Fruit fly (Drosophila melanogaster) whole organism, pupa: ENCODE results near the gene CG31955.

ENCODE experiments used
- CG10348 ChIP-seq: fragments of 200-800 bp; sonication (Bioruptor generic); IDR thresholded peaks from 2 replicates; pipeline ENCODE4 v1.3.6; 2022; ENCODE audit warnings: missing biosample characterization, missing genetic modification characterization
- CG12605 ChIP-seq: fragments of 200-800 bp; sonication (Bioruptor generic); IDR thresholded peaks from 2 replicates; pipeline ENCODE4 v1.3.6; 2022; ENCODE audit warnings: missing biosample characterization, missing genetic modification characterization
- CG13204 ChIP-seq: fragments of 200-800 bp; sonication (Bioruptor generic); optimal IDR thresholded peaks from 2 replicates; lab custom pipeline; 2018; ENCODE audit warnings: missing biosample characterization, mild to moderate bottlenecking, missing genetic modification characterization, moderate library complexity
- CG14655 ChIP-seq: fragments of 200-800 bp; sonication (Bioruptor generic); optimal IDR thresholded peaks from 3 replicates; lab custom pipeline; 2017; ENCODE audit warnings: mild to moderate bottlenecking, missing biosample characterization, missing genetic modification reagents, missing genetic modification characterization
- CG15710 ChIP-seq: fragments of 200-800 bp; sonication (Bioruptor generic); optimal IDR thresholded peaks from 2 replicates; lab custom pipeline; 2018; ENCODE audit warnings: missing biosample characterization, mild to moderate bottlenecking, missing genetic modification characterization, moderate library complexity
- CG17806 ChIP-seq: fragments of 200-800 bp; sonication (Bioruptor generic); optimal IDR thresholded peaks from 2 replicates; lab custom pipeline; 2018; ENCODE audit warnings: missing biosample characterization, mild to moderate bottlenecking, missing genetic modification characterization, moderate library complexity
- CG32121 ChIP-seq: fragments of 200-800 bp; sonication (Bioruptor generic); IDR thresholded peaks from 2 replicates; pipeline ENCODE4 v1.3.6; 2022; ENCODE audit warnings: missing biosample characterization, missing genetic modification characterization
- CG34367 ChIP-seq: fragments of 200-800 bp; sonication (Bioruptor generic); optimal IDR thresholded peaks from 2 replicates; lab custom pipeline; 2018; ENCODE audit warnings: missing biosample characterization, mild to moderate bottlenecking, missing genetic modification characterization
- CG4496 ChIP-seq: fragments of 200-800 bp; sonication (Bioruptor generic); IDR thresholded peaks from 3 replicates; pipeline ENCODE4 v1.3.6; 2022; ENCODE audit warnings: missing biosample characterization, missing genetic modification characterization
- CG8159 ChIP-seq: fragments of 200-800 bp; sonication (Bioruptor generic); optimal IDR thresholded peaks from 3 replicates; lab custom pipeline; 2018; ENCODE audit warnings: missing biosample characterization, mild to moderate bottlenecking, missing genetic modification characterization, moderate library complexity
- CG8301 ChIP-seq: fragments of 200-800 bp; sonication (Bioruptor generic); optimal IDR thresholded peaks from 2 replicates; lab custom pipeline; 2018; ENCODE audit warnings: missing biosample characterization, mild to moderate bottlenecking, missing genetic modification characterization
- CG9948 ChIP-seq: fragments of 200-800 bp; sonication (Bioruptor generic); optimal IDR thresholded peaks from 2 replicates; lab custom pipeline; 2018; ENCODE audit warnings: missing biosample characterization, mild to moderate bottlenecking, missing genetic modification characterization, moderate library complexity
- D1 ChIP-seq: fragments of 200-800 bp; sonication (Bioruptor generic); optimal IDR thresholded peaks from 2 replicates; lab custom pipeline; 2018; ENCODE audit warnings: missing biosample characterization, mild to moderate bottlenecking, missing genetic modification characterization, moderate library complexity
- EcR ChIP-seq: fragments of 200-800 bp; sonication (Bioruptor generic); optimal IDR thresholded peaks from 3 replicates; lab custom pipeline; 2019; ENCODE audit warnings: missing biosample characterization, missing genetic modification characterization, mild to moderate bottlenecking, moderate library complexity, missing genetic modification reagents
- Ets98B ChIP-seq: fragments of 200-800 bp; sonication (Bioruptor generic); IDR thresholded peaks from 2 replicates; pipeline ENCODE4 v1.3.6; 2022; ENCODE audit warnings: missing biosample characterization, missing genetic modification characterization
- Pif1A ChIP-seq: fragments of 200-800 bp; sonication (Bioruptor generic); optimal IDR thresholded peaks from 3 replicates; lab custom pipeline; 2016; ENCODE audit warnings: missing biosample characterization, missing genetic modification characterization
- Pif1B ChIP-seq: fragments of 200-800 bp; sonication (Bioruptor generic); optimal IDR thresholded peaks from 3 replicates; lab custom pipeline; 2016; ENCODE audit warnings: missing biosample characterization, missing genetic modification characterization
- Snoo ChIP-seq: fragments of 200-800 bp; sonication (Bioruptor generic); optimal IDR thresholded peaks from 3 replicates; lab custom pipeline; 2017; ENCODE audit warnings: missing biosample characterization, mild to moderate bottlenecking, missing genetic modification characterization, inconsistent platforms
- fd96Ca ChIP-seq: fragments of 200-800 bp; sonication (Bioruptor generic); IDR thresholded peaks from 3 replicates; pipeline ENCODE4 v1.3.6; 2022; ENCODE audit warnings: missing biosample characterization, missing genetic modification characterization
- gl ChIP-seq: fragments of 200-800 bp; sonication (Bioruptor generic); optimal IDR thresholded peaks from 2 replicates; lab custom pipeline; 2018; ENCODE audit warnings: missing biosample characterization, mild to moderate bottlenecking, missing genetic modification characterization
- rn ChIP-seq: fragments of 200-800 bp; sonication (Bioruptor generic); IDR thresholded peaks from 2 replicates; pipeline ENCODE4 v1.3.6; 2022; ENCODE audit warnings: missing biosample characterization, missing genetic modification characterization

The CG31955 gene

dm6 chr2L:3700990-3701389 is 11.9 kb downstream of the CG31955 start, which contains the start of gene CG42467:
Gene CG42467, plus strand, starts transcription at chr2L:3701290.
- no peak for TF ChIP-seq Pif1A (GFP tag; lab: Kevin White, UChicago)
- no peak for TF ChIP-seq gl (tag; lab: Kevin White, UChicago)
- no peak for TF ChIP-seq CG10348 (GFP tag; lab: Robert Waterston, UW)
- TF ChIP-seq CG8159: no peak
- no peak for TF ChIP-seq CG17806 (tag; lab: Kevin White, UChicago)

dm6 chr2L:3700374-3700773 is 12.5 kb downstream of the CG31955 start, which contains the start of gene Sfp24C1:
Gene Sfp24C1, plus strand, starts transcription at chr2L:3700674.
- no peak for TF ChIP-seq CG10348 (GFP tag; lab: Robert Waterston, UW)
- no peak for TF ChIP-seq CG15710 (tag; lab: Kevin White, UChicago)
- TF ChIP-seq CG8301 (tag; lab: Kevin White, UChicago): no peak
- no peak for TF ChIP-seq CG9948 (tag; lab: Kevin White, UChicago)
- no peak for TF ChIP-seq CG4496
- TF ChIP-seq Ets98B: no peak
- no peak for TF ChIP-seq Pif1B (GFP tag; lab: Kevin White, UChicago)
- no peak for TF ChIP-seq Snoo (tag; lab: Kevin White, UChicago)
- no peak for TF ChIP-seq CG13204 (GFP tag; lab: Kevin White, UChicago)
- TF ChIP-seq CG17806 (tag; lab: Kevin White, UChicago): no peak
- no peak for TF ChIP-seq EcR (GFP tag; lab: Kevin White, UChicago)

dm6 chr2L:3699895-3700294 is 13.0 kb downstream of the CG31955 start, which contains the start of gene CG42465:
Gene CG42465, plus strand, starts transcription at chr2L:3700195.
- TF ChIP-seq CG15710 (tag; lab: Kevin White, UChicago) (no peak), CG9948 (tag; lab: Kevin White, UChicago) (no peak)
- TF ChIP-seq, all 21 proteins: peak for 0

DNA sequence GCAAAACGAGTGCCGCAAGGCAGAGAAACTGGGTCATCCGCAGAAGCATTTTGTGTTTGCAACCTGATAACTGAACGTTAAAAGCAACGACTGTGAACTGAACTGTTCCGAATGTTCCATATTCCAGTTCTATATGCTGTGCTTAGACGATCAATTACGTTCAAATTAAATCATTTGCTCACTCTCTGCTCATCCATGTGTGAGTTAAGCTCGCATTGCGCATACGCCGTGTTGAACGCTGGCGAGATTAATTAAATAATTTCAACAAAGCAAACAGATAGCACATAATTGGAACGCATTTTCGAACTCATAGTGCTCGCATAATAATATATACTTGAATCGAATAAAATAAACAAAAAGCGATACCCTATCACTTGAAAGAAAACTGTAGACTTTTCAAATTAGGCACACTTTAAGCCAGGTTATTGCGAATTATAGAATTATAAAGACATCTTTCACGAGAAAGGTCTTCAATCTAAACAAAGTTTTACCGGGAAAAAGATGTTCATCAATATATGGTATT is 13.9 kb downstream of the CG31955 start, which contains the start of the genes CG10031 and CG42464:
CG10031 (minus strand) TSS at position 101 of the 523 bp plus-strand sequence.
CG42464 (plus strand) TSS at position 473 of the 523 bp plus-strand sequence.
- TF ChIP-seq CG9948 (tag; lab: Kevin White, UChicago): no peak
- no peak for TF ChIP-seq Ets98B
- TF ChIP-seq CG8159: no peak
- TF ChIP-seq fd96Ca (GFP tag; lab: Robert Waterston, UW): no peak
- no peak for TF ChIP-seq CG34367 (tag; lab: Kevin White, UChicago)
- TF ChIP-seq CG4496: no peak
- TF ChIP-seq rn (GFP tag; lab: Robert Waterston, UW): no peak
- no peak for TF ChIP-seq EcR (GFP tag; lab: Kevin White, UChicago)
- TF ChIP-seq CG8301 (tag; lab: Kevin White, UChicago): no peak
- no peak for TF ChIP-seq Pif1B (GFP tag; lab: Kevin White, UChicago)
- no peak for TF ChIP-seq Pif1A (GFP tag; lab: Kevin White, UChicago)
- no peak for TF ChIP-seq D1 (tag; lab: Kevin White, UChicago)
- TF ChIP-seq CG12605 (GFP tag; lab: Robert Waterston, UW): no peak
- no peak for TF ChIP-seq CG13204 (GFP tag; lab: Kevin White, UChicago)
- no peak for TF ChIP-seq gl (tag; lab: Kevin White, UChicago)
- TF ChIP-seq CG17806 (tag; lab: Kevin White, UChicago): no peak
- TF ChIP-seq CG15710 (tag; lab: Kevin White, UChicago): no peak
- TF ChIP-seq CG32121 (GFP tag; lab: Robert Waterston, UW): no peak
- no peak for TF ChIP-seq CG14655 (GFP tag; lab: Kevin White, UChicago)
- TF ChIP-seq CG10348 (GFP tag; lab: Robert Waterston, UW): no peak

dm6 chr2L:3697772-3698171 is 15.1 kb downstream of the CG31955 start, which contains the start of gene CG3604:
Gene CG3604, minus strand, starts transcription at chr2L:3697872.
- no peak for TF ChIP-seq rn (GFP tag; lab: Robert Waterston, UW)

DNA sequence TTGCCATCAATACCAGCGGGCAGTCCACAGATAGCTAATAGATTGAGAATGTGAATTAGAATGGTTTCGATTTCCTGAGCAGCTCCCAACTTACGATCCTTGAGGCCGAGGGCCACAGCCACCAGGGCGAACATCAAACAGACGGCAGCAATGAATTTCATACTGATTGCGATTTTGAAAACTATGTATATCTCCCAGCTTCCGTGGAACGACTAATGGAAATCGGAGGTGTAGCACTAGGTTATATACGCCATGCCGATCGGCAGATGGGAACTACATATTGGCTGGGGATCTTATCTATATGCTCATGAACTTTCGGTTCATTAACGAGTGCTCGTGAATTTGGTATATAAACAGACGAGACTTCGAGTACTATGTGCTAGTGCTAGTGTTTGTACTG is 16.5 kb downstream of the CG31955 start, which contains the start of gene IM33:
IM33 (minus strand) TSS at position 221 of the 400 bp plus-strand sequence.
- TF ChIP-seq CG13204 (GFP tag; lab: Kevin White, UChicago) (no peak), CG8159 (no peak)

dm6 chr2L:3695361-3695818 is 17.5 kb downstream of the CG31955 start, which contains the start of gene CG16713:
Gene CG16713, minus strand, starts transcription at chr2L:3695411.
- TF ChIP-seq CG17806 (tag; lab: Kevin White, UChicago): no peak
- no peak for TF ChIP-seq CG8301 (tag; lab: Kevin White, UChicago)
- TF ChIP-seq CG13204 (GFP tag; lab: Kevin White, UChicago): no peak
- TF ChIP-seq CG32121 (GFP tag; lab: Robert Waterston, UW): no peak
- no peak for TF ChIP-seq Ets98B
- no peak for TF ChIP-seq CG10348 (GFP tag; lab: Robert Waterston, UW)
- TF ChIP-seq CG4496: no peak
- no peak for TF ChIP-seq rn (GFP tag; lab: Robert Waterston, UW)
- no peak for TF ChIP-seq Pif1B (GFP tag; lab: Kevin White, UChicago)
- no peak for TF ChIP-seq gl (tag; lab: Kevin White, UChicago)
- no peak for TF ChIP-seq Snoo (tag; lab: Kevin White, UChicago)
- no peak for TF ChIP-seq CG34367 (tag; lab: Kevin White, UChicago)
